Fruit fly (Drosophila melanogaster): ENCODE results near the gene cd.

The cd gene

dm6 chr3R:22675447-22675846 lies 19.3 kb upstream of the cd start:
- TF ChIP-seq CrebA (GFP tag; optimal IDR thresholded peaks at IDR 0.05; ENCODE audit: borderline replicate concordance) (no peak), jim (GFP tag; optimal IDR thresholded peaks at IDR 0.05) (no peak), CG9705 (GFP tag; optimal IDR thresholded peaks at IDR 0.05) (no peak), Dif (GFP tag; optimal IDR thresholded peaks at IDR 0.05; ENCODE audit: partially characterized antibody) (no peak), br (GFP tag; optimal IDR thresholded peaks at IDR 0.05) (no peak), Mio (GFP tag; optimal IDR thresholded peaks at IDR 0.05) (no peak), Jra (GFP tag; optimal IDR thresholded peaks at IDR 0.05) (no peak), usp (GFP tag; optimal IDR thresholded peaks at IDR 0.05) (no peak), pan (optimal IDR thresholded peaks at IDR 0.05) (no peak), CG32264 (GFP tag; optimal IDR thresholded peaks at IDR 0.05) (no peak), tai (GFP tag; optimal IDR thresholded peaks at IDR 0.05) (no peak), HLH106 (tag; optimal IDR thresholded peaks at IDR 0.05) (no peak), OdsH (GFP tag; optimal IDR thresholded peaks at IDR 0.05) (no peak)

dm6 chr3R:22684044-22684947 lies 10.5 kb upstream of the cd start:
- no peak for TF ChIP-seq dsf (GFP tag; optimal IDR thresholded peaks at IDR 0.05; ENCODE audit: borderline replicate concordance)
- TF ChIP-seq Jra (GFP tag; optimal IDR thresholded peaks at IDR 0.05), result peak; percentile 17
- TF ChIP-seq fru (GFP tag; optimal IDR thresholded peaks at IDR 0.05), result no peak
- no peak for TF ChIP-seq psq (GFP tag; optimal IDR thresholded peaks at IDR 0.05)
- peak; percentile 10 for TF ChIP-seq CG9705 (GFP tag; optimal IDR thresholded peaks at IDR 0.05)
- TF ChIP-seq br (GFP tag; optimal IDR thresholded peaks at IDR 0.05), result no peak
- no peak for TF ChIP-seq sv (GFP tag; optimal IDR thresholded peaks at IDR 0.05)
- no peak for TF ChIP-seq CrebA (GFP tag; optimal IDR thresholded peaks at IDR 0.05; ENCODE audit: borderline replicate concordance)
- TF ChIP-seq Dif (GFP tag; optimal IDR thresholded peaks at IDR 0.05; ENCODE audit: partially characterized antibody), result no peak
- TF ChIP-seq Hr78 (GFP tag; optimal IDR thresholded peaks at IDR 0.05), result no peak
- peak; percentile 31 for TF ChIP-seq h (GFP tag; optimal IDR thresholded peaks at IDR 0.05)
- no peak for TF ChIP-seq HLH106 (tag; optimal IDR thresholded peaks at IDR 0.05)
- TF ChIP-seq usp (GFP tag; optimal IDR thresholded peaks at IDR 0.05), result no peak
- TF ChIP-seq Mio (GFP tag; optimal IDR thresholded peaks at IDR 0.05), result no peak
- TF ChIP-seq Rel (GFP tag; optimal IDR thresholded peaks at IDR 0.05), result no peak
- peak; percentile 75 for TF ChIP-seq Rel (tag; optimal IDR thresholded peaks at IDR 0.05)
- TF ChIP-seq ey (GFP tag; optimal IDR thresholded peaks at IDR 0.05), result no peak
- TF ChIP-seq Hnf4 (GFP tag; optimal IDR thresholded peaks at IDR 0.05), result no peak
- no peak for TF ChIP-seq N (GFP tag; optimal IDR thresholded peaks at IDR 0.05)
- peak in 1 of 2 experiments; percentile 33 for TF ChIP-seq foxo (GFP tag; optimal IDR thresholded peaks at IDR 0.05)

DNA sequence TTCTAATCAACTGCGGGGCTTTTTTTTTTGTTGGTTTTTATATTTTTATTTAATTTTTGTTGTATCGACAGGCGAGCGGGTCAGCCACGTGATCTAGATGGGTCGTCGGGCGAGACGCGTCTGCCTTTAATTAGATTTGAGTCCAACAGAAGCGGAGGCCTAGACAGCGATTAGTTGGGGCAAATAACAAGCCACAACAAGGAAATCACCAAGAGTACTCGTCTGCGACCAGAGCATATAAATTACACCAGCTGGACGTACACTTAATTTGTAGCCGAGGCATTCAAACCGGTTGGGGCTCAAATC lies 9.9 kb upstream of the cd start:
- no peak for TF ChIP-seq Hr83 (GFP tag; optimal IDR thresholded peaks at IDR 0.05; ENCODE audit: poor library complexity, severe bottlenecking)
- TF ChIP-seq lola (GFP tag; optimal IDR thresholded peaks at IDR 0.05), result no peak
- no peak for TF ChIP-seq GATAd (GFP tag; optimal IDR thresholded peaks at IDR 0.05)
- no peak for TF ChIP-seq dsf (GFP tag; optimal IDR thresholded peaks at IDR 0.05; ENCODE audit: borderline replicate concordance)
- TF ChIP-seq Jra (GFP tag; optimal IDR thresholded peaks at IDR 0.05), result no peak

- no peak for TF ChIP-seq usp (GFP tag; optimal IDR thresholded peaks at IDR 0.05)
- TF ChIP-seq Abd-B (GFP tag; optimal IDR thresholded peaks at IDR 0.05), result no peak
- TF ChIP-seq tai (GFP tag; optimal IDR thresholded peaks at IDR 0.05), result no peak
- TF ChIP-seq sv (GFP tag; optimal IDR thresholded peaks at IDR 0.05), result peak; percentile 47
- TF ChIP-seq CrebA (GFP tag; optimal IDR thresholded peaks at IDR 0.05; ENCODE audit: borderline replicate concordance), result no peak
- no peak for TF ChIP-seq pan (optimal IDR thresholded peaks at IDR 0.05)
- TF ChIP-seq Dfd (GFP tag; optimal IDR thresholded peaks at IDR 0.05), result no peak
- peak; percentile 58 for TF ChIP-seq OdsH (GFP tag; optimal IDR thresholded peaks at IDR 0.05)
- no peak for TF ChIP-seq Hnf4 (GFP tag; optimal IDR thresholded peaks at IDR 0.05)
- TF ChIP-seq psq (GFP tag; optimal IDR thresholded peaks at IDR 0.05), result peak; percentile 46
- TF ChIP-seq foxo (GFP tag; optimal IDR thresholded peaks at IDR 0.05), result peak in 1 of 2 experiments; percentile 55
- no peak for TF ChIP-seq lola (GFP tag; optimal IDR thresholded peaks at IDR 0.05)
- no peak for TF ChIP-seq Myc (optimal IDR thresholded peaks at IDR 0.05)
- peak; percentile 3 for TF ChIP-seq ey (GFP tag; optimal IDR thresholded peaks at IDR 0.05)
- no peak for TF ChIP-seq Hr78 (GFP tag; optimal IDR thresholded peaks at IDR 0.05)
- peak; percentile 48 for TF ChIP-seq fru (GFP tag; optimal IDR thresholded peaks at IDR 0.05)
- no peak for TF ChIP-seq sage (GFP tag; optimal IDR thresholded peaks at IDR 0.05)
- no peak for TF ChIP-seq brk (GFP tag; optimal IDR thresholded peaks at IDR 0.05)
- peak; percentile 60 for TF ChIP-seq br (GFP tag; optimal IDR thresholded peaks at IDR 0.05)
- no peak for TF ChIP-seq GATAd (GFP tag; optimal IDR thresholded peaks at IDR 0.05)
- TF ChIP-seq dmrt93B (GFP tag; optimal IDR thresholded peaks at IDR 0.05), result no peak
- TF ChIP-seq CG32264 (GFP tag; optimal IDR thresholded peaks at IDR 0.05), result no peak
- TF ChIP-seq Dif (GFP tag; optimal IDR thresholded peaks at IDR 0.05; ENCODE audit: partially characterized antibody), result no peak
- peak; percentile 26 for TF ChIP-seq CG9705 (GFP tag; optimal IDR thresholded peaks at IDR 0.05)
- peak; percentile 42 for TF ChIP-seq woc (GFP tag; optimal IDR thresholded peaks at IDR 0.05)
- TF ChIP-seq N (GFP tag; optimal IDR thresholded peaks at IDR 0.05), result no peak
- TF ChIP-seq HLH106 (tag; optimal IDR thresholded peaks at IDR 0.05), result peak; percentile 64
- TF ChIP-seq dl (GFP tag; optimal IDR thresholded peaks at IDR 0.05; ENCODE audit: insufficient read depth in 1 of 2, partially characterized antibody in 2 of 2), result no peak
- TF ChIP-seq Vsx2 (GFP tag; optimal IDR thresholded peaks at IDR 0.05; ENCODE audit: partially characterized antibody), result no peak
- TF ChIP-seq h (GFP tag; optimal IDR thresholded peaks at IDR 0.05), result peak; percentile 67
- TF ChIP-seq rgr (GFP tag; optimal IDR thresholded peaks at IDR 0.05), result peak; percentile 61
- peak; percentile 52 for TF ChIP-seq Hr83 (GFP tag; optimal IDR thresholded peaks at IDR 0.05; ENCODE audit: poor library complexity, severe bottlenecking)
- TF ChIP-seq dsf (GFP tag; optimal IDR thresholded peaks at IDR 0.05; ENCODE audit: borderline replicate concordance), result peak; percentile 34
Measured at dm6 chr3R:22686336-22686874, 8.4 kb upstream of the cd start, which contains the start of the genes Gclm and CG17625. Gclm (minus strand) TSS chr3R:22686510. CG17625 (plus strand) TSS chr3R:22686849.
